Fruit fly (Drosophila melanogaster): ENCODE results near the gene bai.

The bai gene

dm6 chr3R:25049742-25050517 is 10.8 kb downstream of the bai start (continued):
- no peak for TF ChIP-seq unc-4 (GFP tag; IDR thresholded peaks at IDR 0.05; ENCODE audit: partially characterized antibody)
- no peak for TF ChIP-seq Spps (tag; optimal IDR thresholded peaks at IDR 0.05)
- TF ChIP-seq Kr (GFP tag; optimal IDR thresholded peaks at IDR 0.05) = no peak
- no peak for TF ChIP-seq dati (GFP tag; IDR thresholded peaks at IDR 0.05)
- TF ChIP-seq Rfx (GFP tag; IDR thresholded peaks at IDR 0.05) = no peak
- TF ChIP-seq crp (GFP tag; optimal IDR thresholded peaks at IDR 0.05) = peak in 1 of 2 experiments; percentile 56
- TF ChIP-seq Dek (tag; optimal IDR thresholded peaks at IDR 0.05) = no peak
- TF ChIP-seq CG2120 (GFP tag; optimal IDR thresholded peaks at IDR 0.05) = no peak
- no peak for TF ChIP-seq CG3847 (GFP tag; IDR thresholded peaks at IDR 0.05)
- peak; percentile 39 for TF ChIP-seq CrebB (tag; optimal IDR thresholded peaks at IDR 0.05)
- TF ChIP-seq dmrt11E (tag; optimal IDR thresholded peaks at IDR 0.05) = no peak
- TF ChIP-seq gcm (GFP tag; optimal IDR thresholded peaks at IDR 0.05) = peak; percentile 42
- no peak for TF ChIP-seq CTCF (GFP tag; optimal IDR thresholded peaks at IDR 0.05)
- no peak for TF ChIP-seq prd (optimal IDR thresholded peaks at IDR 0.05)
- no peak for TF ChIP-seq prd (GFP tag; IDR thresholded peaks at IDR 0.05)
- TF ChIP-seq Lhr (GFP tag; optimal IDR thresholded peaks at IDR 0.05) = no peak
- no peak for TF ChIP-seq az2 (GFP tag; optimal IDR thresholded peaks at IDR 0.05)
- no peak for TF ChIP-seq Usf (GFP tag; optimal IDR thresholded peaks at IDR 0.05)
- peak; percentile 85 for TF ChIP-seq Jarid2 (GFP tag; optimal IDR thresholded peaks at IDR 0.05)
- no peak for TF ChIP-seq HLH4C (GFP tag; IDR thresholded peaks at IDR 0.05; ENCODE audit: partially characterized antibody)
- no peak for TF ChIP-seq CG4282 (GFP tag; optimal IDR thresholded peaks at IDR 0.05)
- no peak for TF ChIP-seq CG17186 (GFP tag; optimal IDR thresholded peaks at IDR 0.05)
- TF ChIP-seq CG33213 (GFP tag; optimal IDR thresholded peaks at IDR 0.05) = no peak
- TF ChIP-seq ftz-f1 (GFP tag; optimal IDR thresholded peaks at IDR 0.05) = peak; percentile 46
- TF ChIP-seq CG12236 (GFP tag; optimal IDR thresholded peaks at IDR 0.05) = no peak
- no peak for TF ChIP-seq CG1602 (GFP tag; optimal IDR thresholded peaks at IDR 0.05)
- no peak for TF ChIP-seq H15 (GFP tag; IDR thresholded peaks at IDR 0.05)
- no peak for TF ChIP-seq gce (GFP tag; IDR thresholded peaks at IDR 0.05)
- peak; percentile 94 for TF ChIP-seq pfk (GFP tag; optimal IDR thresholded peaks at IDR 0.05)
- TF ChIP-seq CG2875 (GFP tag; optimal IDR thresholded peaks at IDR 0.05) = no peak
- no peak for TF ChIP-seq Opbp (GFP tag; IDR thresholded peaks at IDR 0.05; ENCODE audit: partially characterized antibody)
- TF ChIP-seq CG10267 (tag; optimal IDR thresholded peaks at IDR 0.05) = peak; percentile 81
- peak; percentile 49 to 84 for TF ChIP-seq Trl (optimal IDR thresholded peaks at IDR 0.05)
- peak; percentile 9 for TF ChIP-seq Trl (GFP tag; optimal IDR thresholded peaks at IDR 0.05)
- no peak for TF ChIP-seq rib (GFP tag; IDR thresholded peaks at IDR 0.05)
- TF ChIP-seq Gug (GFP tag; IDR thresholded peaks at IDR 0.05) = no peak; the same call in 3 of the 4 replicates
- TF ChIP-seq CG17912 (GFP tag; optimal IDR thresholded peaks at IDR 0.05) = no peak
- TF ChIP-seq CG6689 (GFP tag; IDR thresholded peaks at IDR 0.05) = no peak
- no peak for TF ChIP-seq ro (GFP tag; IDR thresholded peaks at IDR 0.05)
- TF ChIP-seq CG2199 (GFP tag; IDR thresholded peaks at IDR 0.05) = no peak
- TF ChIP-seq CG13775 (GFP tag; optimal IDR thresholded peaks at IDR 0.05) = no peak
- no peak for TF ChIP-seq GATAe (GFP tag; conservative IDR thresholded peaks at IDR 0.05)
- TF ChIP-seq Ada2b (GFP tag; IDR thresholded peaks at IDR 0.05) = no peak
- no peak for TF ChIP-seq Optix (GFP tag; IDR thresholded peaks at IDR 0.05)
- no peak for TF ChIP-seq otp (GFP tag; IDR thresholded peaks at IDR 0.05)
- no peak for TF ChIP-seq Doc3 (GFP tag; IDR thresholded peaks at IDR 0.05; ENCODE audit: partially characterized antibody)
- TF ChIP-seq ase (GFP tag; IDR thresholded peaks at IDR 0.05) = no peak
- TF ChIP-seq CG9215 (GFP tag; IDR thresholded peaks at IDR 0.05) = no peak
- TF ChIP-seq exex (tag; optimal IDR thresholded peaks at IDR 0.05) = peak; percentile 88
- no peak for TF ChIP-seq CG12744 (GFP tag; optimal IDR thresholded peaks at IDR 0.05)
- TF ChIP-seq Ets97D (GFP tag; optimal IDR thresholded peaks at IDR 0.05) = no peak
- TF ChIP-seq ssp (GFP tag; IDR thresholded peaks at IDR 0.05) = no peak

All from whole organism, embryonic.